Fruit fly (Drosophila melanogaster) whole organism, embryonic: ENCODE data around the gene Ir25a.

ENCODE experiments used
- ATbp ChIP-seq: fragments of 200-800 bp; sonication (Bioruptor generic); optimal IDR thresholded peaks from 2 replicates; lab custom pipeline; 2017; ENCODE audit warnings: missing biosample characterization, mild to moderate bottlenecking, missing genetic modification characterization, missing genetic modification reagents
- Asciz ChIP-seq: fragments of 200-800 bp; sonication (Bioruptor generic); optimal IDR thresholded peaks from 2 replicates; lab custom pipeline; 2017; ENCODE audit warnings: missing biosample characterization, mild to moderate bottlenecking, missing genetic modification characterization, missing genetic modification reagents
- B-H1 ChIP-seq: fragments of 200-800 bp; sonication (Bioruptor generic); IDR thresholded peaks from 3 replicates; pipeline ENCODE4 v1.3.6; 2022; ENCODE audit warnings: missing biosample characterization, missing genetic modification characterization
- BEAF-32 ChIP-seq: fragments of 200-800 bp; sonication (Bioruptor generic); optimal IDR thresholded peaks from 3 replicates; lab custom pipeline; 2017; ENCODE audit warnings: missing biosample characterization, missing genetic modification characterization, mild to moderate bottlenecking, moderate library complexity, missing genetic modification reagents
- Bdp1 ChIP-seq: fragments of 200-800 bp; sonication (Bioruptor generic); optimal IDR thresholded peaks from 3 replicates; lab custom pipeline; 2016; ENCODE audit warnings: missing biosample characterization, missing genetic modification characterization
- Bgb ChIP-seq: fragments of 200-800 bp; sonication (Bioruptor generic); IDR thresholded peaks from 2 replicates; pipeline ENCODE4 v1.3.6; 2022; ENCODE audit warnings: missing biosample characterization, missing genetic modification characterization; ENCODE audit not compliant: partially characterized antibody
- CG13123 ChIP-seq: fragments of 200-800 bp; sonication (Bioruptor generic); optimal IDR thresholded peaks from 2 replicates; lab custom pipeline; 2016; ENCODE audit warnings: missing biosample characterization, missing genetic modification characterization
- CG13287 ChIP-seq: fragments of 200-800 bp; sonication (Bioruptor generic); IDR thresholded peaks from 2 replicates; pipeline ENCODE4 v1.3.6; 2022; ENCODE audit warnings: missing biosample characterization, missing genetic modification characterization; ENCODE audit not compliant: partially characterized antibody
- CG15073 ChIP-seq: fragments of 200-800 bp; sonication (Bioruptor generic); optimal IDR thresholded peaks from 2 replicates; lab custom pipeline; 2016; ENCODE audit warnings: missing biosample characterization, missing genetic modification characterization
- CG1602 ChIP-seq: fragments of 200-800 bp; sonication (Bioruptor generic); optimal IDR thresholded peaks from 3 replicates; lab custom pipeline; 2016; ENCODE audit warnings: missing biosample characterization, missing genetic modification characterization
- CG16813 ChIP-seq: fragments of 200-800 bp; sonication (Bioruptor generic); IDR thresholded peaks from 3 replicates; pipeline ENCODE4 v1.3.6; 2022; ENCODE audit warnings: missing biosample characterization, missing genetic modification characterization; ENCODE audit not compliant: partially characterized antibody
- CG16863 ChIP-seq: fragments of 200-800 bp; sonication (Bioruptor generic); optimal IDR thresholded peaks from 3 replicates; lab custom pipeline; 2016; ENCODE audit warnings: missing biosample characterization, missing genetic modification characterization
- CG17385 ChIP-seq: fragments of 200-800 bp; sonication (Bioruptor generic); optimal IDR thresholded peaks from 3 replicates; lab custom pipeline; 2018; ENCODE audit warnings: missing biosample characterization, mild to moderate bottlenecking, missing genetic modification characterization
- CG1792 ChIP-seq: fragments of 200-800 bp; sonication (Bioruptor generic); optimal IDR thresholded peaks from 2 replicates; lab custom pipeline; 2016; ENCODE audit warnings: missing biosample characterization, missing genetic modification characterization
- CG18262 ChIP-seq: fragments of 200-800 bp; optimal IDR thresholded peaks from 3 replicates; lab custom pipeline; 2019; ENCODE audit warnings: missing biosample characterization, mild to moderate bottlenecking, missing genetic modification characterization, moderate library complexity
- CG18476 ChIP-seq: fragments of 200-800 bp; sonication (Bioruptor generic); optimal IDR thresholded peaks from 2 replicates; lab custom pipeline; 2016; ENCODE audit warnings: missing biosample characterization, mild to moderate bottlenecking, missing genetic modification characterization
- CG31224 ChIP-seq: fragments of 200-800 bp; sonication (Bioruptor generic); IDR thresholded peaks from 2 replicates; pipeline ENCODE4 v1.3.6; 2022; ENCODE audit warnings: missing biosample characterization, missing genetic modification characterization
- CG31365 ChIP-seq: fragments of 200-800 bp; sonication (Bioruptor generic); optimal IDR thresholded peaks from 2 replicates; lab custom pipeline; 2018; ENCODE audit warnings: missing biosample characterization, mild to moderate bottlenecking, missing genetic modification characterization
- CG3281 ChIP-seq: fragments of 200-800 bp; sonication (Bioruptor generic); optimal IDR thresholded peaks from 3 replicates; lab custom pipeline; 2017; ENCODE audit warnings: missing biosample characterization, mild to moderate bottlenecking, missing genetic modification characterization
- CG33557 ChIP-seq: fragments of 200-800 bp; sonication (Bioruptor generic); optimal IDR thresholded peaks from 2 replicates; lab custom pipeline; 2019; ENCODE audit warnings: missing biosample characterization, mild to moderate bottlenecking, missing genetic modification characterization, moderate library complexity
- CG4707 ChIP-seq: fragments of 200-800 bp; sonication (Bioruptor generic); optimal IDR thresholded peaks from 2 replicates; lab custom pipeline; 2018; ENCODE audit warnings: missing biosample characterization, mild to moderate bottlenecking, missing genetic modification characterization, moderate library complexity
- CG6791 ChIP-seq: fragments of 200-800 bp; sonication (Bioruptor generic); IDR thresholded peaks from 3 replicates; pipeline ENCODE4 v1.3.6; 2022; ENCODE audit warnings: missing biosample characterization, missing genetic modification characterization; ENCODE audit not compliant: partially characterized antibody
- CG7928 ChIP-seq: fragments of 200-800 bp; sonication (Bioruptor generic); optimal IDR thresholded peaks from 2 replicates; lab custom pipeline; 2017; ENCODE audit warnings: missing biosample characterization, mild to moderate bottlenecking, missing genetic modification characterization
- CG8924 ChIP-seq: fragments of 200-800 bp; optimal IDR thresholded peaks from 3 replicates; lab custom pipeline; 2019; ENCODE audit warnings: missing biosample characterization, mild to moderate bottlenecking, missing genetic modification characterization, moderate library complexity
- CHES-1-like ChIP-seq: fragments of 200-800 bp; sonication (Bioruptor generic); optimal IDR thresholded peaks from 2 replicates; lab custom pipeline; 2016; ENCODE audit warnings: missing biosample characterization, missing genetic modification characterization
- D19B ChIP-seq: fragments of 200-800 bp; sonication (Bioruptor generic); optimal IDR thresholded peaks from 2 replicates; lab custom pipeline; 2017; ENCODE audit warnings: missing biosample characterization, mild to moderate bottlenecking, missing genetic modification characterization
- Dref ChIP-seq: fragments of 200-800 bp; sonication (Bioruptor generic); IDR thresholded peaks from 2 replicates; pipeline ENCODE4 v1.3.6; 2022; ENCODE audit warnings: missing biosample characterization, missing genetic modification characterization
- Hey ChIP-seq: fragments of 200-800 bp; sonication (Bioruptor generic); optimal IDR thresholded peaks from 3 replicates; lab custom pipeline; 2018; ENCODE audit warnings: missing biosample characterization, mild to moderate bottlenecking, missing genetic modification characterization
- HmgZ ChIP-seq: fragments of 200-800 bp; sonication (Bioruptor generic); optimal IDR thresholded peaks from 2 replicates; lab custom pipeline; 2018; ENCODE audit warnings: missing biosample characterization, mild to moderate bottlenecking, missing genetic modification characterization
- MBD-R2 ChIP-seq: fragments of 200-800 bp; sonication (Bioruptor generic); IDR thresholded peaks from 2 replicates; pipeline ENCODE4 v1.3.6; 2022; ENCODE audit warnings: missing biosample characterization, missing genetic modification characterization
- Med ChIP-seq: fragments of 200-800 bp; sonication (Bioruptor generic); peaks from one replicate; lab custom pipeline; 2016; ENCODE audit warnings: missing biosample characterization, missing genetic modification characterization, mild to moderate bottlenecking, inconsistent platforms, moderate library complexity
- NC2β ChIP-seq: fragments of 200-800 bp; sonication (Bioruptor generic); optimal IDR thresholded peaks from 2 replicates; lab custom pipeline; 2016; ENCODE audit warnings: missing biosample characterization, missing genetic modification characterization
- Side ChIP-seq: fragments of 200-800 bp; sonication (Bioruptor generic); optimal IDR thresholded peaks from 2 replicates; lab custom pipeline; 2016; ENCODE audit warnings: missing biosample characterization, missing genetic modification characterization
- Vsx1 ChIP-seq: fragments of 200-800 bp; sonication (Bioruptor generic); optimal IDR thresholded peaks from 2 replicates; lab custom pipeline; 2017; ENCODE audit warnings: missing biosample characterization, mild to moderate bottlenecking, missing genetic modification characterization, missing genetic modification reagents
- Xbp1 ChIP-seq: fragments of 200-800 bp; sonication (Bioruptor generic); optimal IDR thresholded peaks from 3 replicates; lab custom pipeline; 2016; ENCODE audit warnings: missing biosample characterization, mild to moderate bottlenecking, missing genetic modification characterization
- ase ChIP-seq: fragments of 200-800 bp; sonication (Bioruptor generic); IDR thresholded peaks from 3 replicates; pipeline ENCODE4 v1.3.6; 2022; ENCODE audit warnings: missing biosample characterization, missing genetic modification characterization
- chif ChIP-seq, 2 experiments: fragments of 200-800 bp; sonication (Bioruptor generic); optimal IDR thresholded peaks; 3 replicates each; lab custom pipeline; 2016; ENCODE audit warnings: missing biosample characterization in 2 of 2, missing genetic modification characterization in 2 of 2
- danr ChIP-seq: fragments of 200-800 bp; sonication (Bioruptor generic); IDR thresholded peaks from 2 replicates; pipeline ENCODE4 v1.3.6; 2022; ENCODE audit warnings: missing biosample characterization, missing genetic modification characterization
- gem ChIP-seq: fragments of 200-800 bp; sonication (Bioruptor generic); optimal IDR thresholded peaks from 2 replicates; lab custom pipeline; 2019; ENCODE audit warnings: missing biosample characterization, mild to moderate bottlenecking, missing genetic modification characterization, moderate library complexity
- jigr1 ChIP-seq: fragments of 200-800 bp; sonication (Bioruptor generic); IDR thresholded peaks from 3 replicates; pipeline ENCODE4 v1.3.6; 2022; ENCODE audit warnings: missing biosample characterization, missing genetic modification characterization
- kni ChIP-seq: fragments of 200-800 bp; sonication (Bioruptor generic); optimal IDR thresholded peaks from 3 replicates; lab custom pipeline; 2017; ENCODE audit warnings: mild to moderate bottlenecking, missing biosample characterization, missing genetic modification reagents, missing genetic modification characterization
- lbe ChIP-seq: fragments of 200-800 bp; sonication (Bioruptor generic); optimal IDR thresholded peaks from 2 replicates; lab custom pipeline; 2016; ENCODE audit warnings: missing biosample characterization, mild to moderate bottlenecking, missing genetic modification characterization
- lola ChIP-seq, 3 experiments: fragments of >200 bp in 2 of 3; fragments of 200-800 bp in 1 of 3; sonication (Bioruptor generic) in 1 of 3; optimal IDR thresholded peaks; 2 replicates each; lab custom pipeline; 2017 to 2019; ENCODE audit warnings: missing biosample characterization in 3 of 3, missing genetic modification characterization in 3 of 3, mild to moderate bottlenecking in 1 of 3, moderate library complexity in 1 of 3
- nerfin-2 ChIP-seq: fragments of 200-800 bp; sonication (Bioruptor generic); IDR thresholded peaks from 2 replicates; pipeline ENCODE4 v1.3.6; 2022; ENCODE audit warnings: missing biosample characterization, missing genetic modification characterization; ENCODE audit not compliant: partially characterized antibody
- org-1 ChIP-seq: fragments of 200-800 bp; sonication (Bioruptor generic); optimal IDR thresholded peaks from 2 replicates; lab custom pipeline; 2017; ENCODE audit warnings: missing biosample characterization, missing genetic modification characterization
- schlank ChIP-seq: fragments of 200-800 bp; sonication (Bioruptor generic); optimal IDR thresholded peaks from 2 replicates; lab custom pipeline; 2018; ENCODE audit warnings: missing biosample characterization, mild to moderate bottlenecking, missing genetic modification characterization
- sens-2 ChIP-seq: fragments of 200-800 bp; sonication (Bioruptor generic); IDR thresholded peaks from 2 replicates; pipeline ENCODE4 v1.3.6; 2022; ENCODE audit warnings: missing biosample characterization, missing genetic modification characterization
- ttk ChIP-seq: fragments of 200-800 bp; sonication (Bioruptor generic); IDR thresholded peaks from 2 replicates; pipeline ENCODE4 v2.1.2; 2022; ENCODE audit warnings: missing biosample characterization, missing genetic modification characterization
- zf30C ChIP-seq: fragments of 200-800 bp; sonication (Bioruptor generic); optimal IDR thresholded peaks from 3 replicates; lab custom pipeline; 2018; ENCODE audit warnings: missing biosample characterization, mild to moderate bottlenecking, missing genetic modification characterization

Ir25a gene

dm6 chr2L:4847191-4847853 lies 12.2 kb upstream of the Ir25a start, which contains the start of the genes mxt and CG11927 (continued):
- no peak for TF ChIP-seq CG31365 (tag; lab: Kevin White, UChicago)
- no peak for TF ChIP-seq Asciz (GFP tag; lab: Kevin White, UChicago)
- no peak for TF ChIP-seq B-H1 (GFP tag; lab: Robert Waterston, UW)
- no peak for TF ChIP-seq CHES-1-like (GFP tag; lab: Kevin White, UChicago)
- TF ChIP-seq CG1792 = peak; percentile 15
- no peak for TF ChIP-seq org-1
- TF ChIP-seq CG31224 (GFP tag; lab: Robert Waterston, UW) = no peak
- peak; percentile 88 for TF ChIP-seq CG16813
- TF ChIP-seq Side = no peak
- peak; percentile 47 for TF ChIP-seq MBD-R2 (GFP tag; lab: Robert Waterston, UW)
- TF ChIP-seq CG18262 (tag; lab: Kevin White, UChicago) = peak; percentile 40
- no peak for TF ChIP-seq Bdp1 (GFP tag; lab: Kevin White, UChicago)
- TF ChIP-seq NC2β (GFP tag; lab: Kevin White, UChicago) = no peak
- TF ChIP-seq CG6791 (GFP tag; lab: Robert Waterston, UW) = peak; percentile 82
- no peak for TF ChIP-seq kni (GFP tag; lab: Kevin White, UChicago)
- TF ChIP-seq CG18476 = peak; percentile 34
- TF ChIP-seq schlank (tag; lab: Kevin White, UChicago) = no peak
- peak; percentile 43 for TF ChIP-seq CG1602
- TF ChIP-seq Bgb = peak; percentile 90
- peak; percentile 73 for TF ChIP-seq Dref (GFP tag; lab: Robert Waterston, UW)
- no peak for TF ChIP-seq CG13123 (GFP tag; lab: Kevin White, UChicago)
- TF ChIP-seq ATbp (GFP tag; lab: Kevin White, UChicago) = no peak
- TF ChIP-seq Hey (tag; lab: Kevin White, UChicago) = no peak
- 0 out of 3 replicates have a peak, but pooled peaks have one; percentile 29 for TF ChIP-seq ase (GFP tag; lab: Robert Waterston, UW)
- TF ChIP-seq danr (GFP tag; lab: Robert Waterston, UW) = no peak
- no peak for TF ChIP-seq CG33557
- TF ChIP-seq sens-2 = 0 out of 2 replicates have a peak, but pooled peaks have one; percentile 7
- no peak for TF ChIP-seq D19B
- TF ChIP-seq gem (tag; lab: Kevin White, UChicago) = no peak
- no peak for TF ChIP-seq CG3281 (GFP tag; lab: Kevin White, UChicago)
- peak; percentile 56 for TF ChIP-seq CG8924 (tag; lab: Kevin White, UChicago)
- no peak for TF ChIP-seq CG15073 (GFP tag; lab: Kevin White, UChicago)
- no peak for TF ChIP-seq CG17385
- no peak for TF ChIP-seq Vsx1
- no peak for TF ChIP-seq jigr1
- TF ChIP-seq Med (GFP tag; lab: Kevin White, UChicago) = peak; percentile 86
- peak; percentile 36 for TF ChIP-seq HmgZ
- TF ChIP-seq lbe (GFP tag; lab: Kevin White, UChicago) = no peak
- peak; percentile 86 for TF ChIP-seq BEAF-32 (GFP tag; lab: Kevin White, UChicago)
- TF ChIP-seq zf30C (GFP tag; lab: Kevin White, UChicago) = no peak
- no peak for TF ChIP-seq ttk
- TF ChIP-seq lola (GFP tag; optimal IDR thresholded peaks at IDR 0.05; lab: Kevin White, UChicago) = peak in 1 of 3 experiments; percentile 35
- TF ChIP-seq CG7928 (GFP tag; lab: Kevin White, UChicago) = no peak
- peak; percentile 71 for TF ChIP-seq nerfin-2 (GFP tag; lab: Robert Waterston, UW)
- TF ChIP-seq CG16863 (GFP tag; lab: Kevin White, UChicago) = no peak
- peak; percentile 90 for TF ChIP-seq CG13287 (GFP tag; lab: Robert Waterston, UW)
- no peak for TF ChIP-seq CG4707 (GFP tag; lab: Kevin White, UChicago)
- peak; percentile 66 for TF ChIP-seq Xbp1
- TF ChIP-seq chif (GFP tag; optimal IDR thresholded peaks at IDR 0.05; lab: Kevin White, UChicago) = peak; percentile 5 to 23
